Worm (Caenorhabditis elegans) whole organism, young adult: ENCODE results near the gene Y53F4B.5.

Source experiments
- B0019.2 ChIP-seq: fragments of 200-800 bp; sonication (Bioruptor generic); conservative IDR thresholded peaks from 2 replicates; pipeline ENCODE4 v1.3.6; 2022; ENCODE audit warnings: missing genetic modification reagents, missing genetic modification characterization, missing compliant biosample characterization
- B0035.1 ChIP-seq: sonication (generic microtip); optimal IDR thresholded peaks from 2 replicates; lab custom pipeline; 2016; ENCODE audit warnings: missing genetic modification characterization, mild to moderate bottlenecking, missing compliant biosample characterization, missing genotype, missing genetic modification reagents
- B0336.3 ChIP-seq: fragments of 200-800 bp; sonication (Bioruptor generic); IDR thresholded peaks from 2 replicates; pipeline ENCODE4 v1.3.6; 2022; ENCODE audit warnings: missing genetic modification characterization, missing compliant biosample characterization
- D2030.7 ChIP-seq: fragments of 200-800 bp; sonication (Bioruptor generic); IDR thresholded peaks from 2 replicates; pipeline ENCODE4 v1.3.6; 2022; ENCODE audit warnings: missing genetic modification reagents, missing genetic modification characterization, missing compliant biosample characterization
- F33H1.4 ChIP-seq: fragments of 200-800 bp; sonication (Bioruptor generic); IDR thresholded peaks from 2 replicates; pipeline ENCODE4 v1.3.6; 2022; ENCODE audit warnings: missing genetic modification reagents, missing genetic modification characterization, missing compliant biosample characterization
- F37B4.10 ChIP-seq: fragments of 200-800 bp; sonication (Bioruptor generic); IDR thresholded peaks from 2 replicates; pipeline ENCODE4 v1.3.6; 2022; ENCODE audit warnings: missing genetic modification characterization, missing compliant biosample characterization
- F49E8.2 ChIP-seq: sonication (generic microtip); optimal IDR thresholded peaks from 3 replicates; lab custom pipeline; 2017; ENCODE audit warnings: missing genetic modification characterization, mild to moderate bottlenecking, missing compliant biosample characterization, antibody characterized with exemption, moderate library complexity; ENCODE audit not compliant: insufficient read depth
- F55B11.4 ChIP-seq: sonication (generic microtip); optimal IDR thresholded peaks from 2 replicates; lab custom pipeline; 2016; ENCODE audit warnings: missing compliant biosample characterization, missing genetic modification characterization, borderline replicate concordance; ENCODE audit not compliant: insufficient read depth
- K11D2.4 ChIP-seq: fragments of 200-800 bp; sonication (Bioruptor generic); IDR thresholded peaks from 2 replicates; pipeline ENCODE4 v1.3.6; 2022; ENCODE audit warnings: missing genetic modification reagents, missing genetic modification characterization, missing compliant biosample characterization
- K12H6.12 ChIP-seq: fragments of 200-800 bp; sonication (Bioruptor generic); optimal IDR thresholded peaks from 2 replicates; lab custom pipeline; 2018; ENCODE audit warnings: mild to moderate bottlenecking, missing genetic modification characterization, missing compliant biosample characterization
- ama-1 ChIP-seq, 3 experiments: fragments of 150-350 bp in 1 of 3; sonication (generic microtip) in 2 of 3; optimal IDR thresholded peaks; 2 replicates each; lab custom pipeline; 2014 to 2018; ENCODE audit warnings: missing biosample characterization in 2 of 3, missing genetic modification characterization in 2 of 3, missing genetic modification reagents in 2 of 3
- athp-1 ChIP-seq: sonication (generic microtip); optimal IDR thresholded peaks from 2 replicates; lab custom pipeline; 2017; ENCODE audit warnings: mild to moderate bottlenecking, missing genetic modification characterization, missing compliant biosample characterization
- bed-1 ChIP-seq: fragments of 200-800 bp; sonication (Bioruptor generic); IDR thresholded peaks from 2 replicates; pipeline ENCODE4 v1.3.6; 2022; ENCODE audit warnings: missing genetic modification reagents, missing genetic modification characterization, missing compliant biosample characterization
- cebp-1 ChIP-seq, 2 experiments: fragments of 200-800 bp in 1 of 2; sonication (Bioruptor generic) in 1 of 2; sonication (generic microtip) in 1 of 2; IDR thresholded peaks in 1 of 2; optimal IDR thresholded peaks in 1 of 2; 2 replicates each; pipeline versions ENCODE4 v1.3.6 to Lab custom; 2017 to 2022; ENCODE audit warnings: missing compliant biosample characterization in 2 of 2, missing genetic modification characterization in 2 of 2, mild to moderate bottlenecking in 1 of 2, missing genetic modification reagents in 1 of 2, moderate library complexity in 1 of 2
- ceh-27 ChIP-seq: fragments of 200-800 bp; sonication (Bioruptor generic); optimal IDR thresholded peaks from 2 replicates; lab custom pipeline; 2018; ENCODE audit warnings: mild to moderate bottlenecking, missing genetic modification characterization, moderate library complexity, missing compliant biosample characterization
- ceh-91 ChIP-seq: fragments of 200-800 bp; sonication (Bioruptor generic); IDR thresholded peaks from 2 replicates; pipeline ENCODE4 v1.3.6; 2022; ENCODE audit warnings: missing genetic modification reagents, missing genetic modification characterization, missing compliant biosample characterization
- dpl-1 ChIP-seq: fragments of 150-350 bp; optimal IDR thresholded peaks from 2 replicates; lab custom pipeline; 2014; ENCODE audit warnings: missing biosample characterization, missing genetic modification reagents, missing genetic modification characterization
- efl-1 ChIP-seq: fragments of 150-350 bp; optimal IDR thresholded peaks from 2 replicates; lab custom pipeline; 2014; ENCODE audit warnings: missing biosample characterization, missing genetic modification reagents, missing genetic modification characterization
- egl-44 ChIP-seq: fragments of 200-800 bp; sonication (Bioruptor generic); IDR thresholded peaks from 2 replicates; pipeline ENCODE4 v1.3.6; 2022; ENCODE audit warnings: missing genetic modification reagents, missing genetic modification characterization, missing compliant biosample characterization
- hlh-12 ChIP-seq: sonication (generic microtip); optimal IDR thresholded peaks from 2 replicates; lab custom pipeline; 2016; ENCODE audit warnings: missing genetic modification characterization, missing compliant biosample characterization
- hmg-1.2 ChIP-seq: fragments of 200-800 bp; sonication (Bioruptor generic); IDR thresholded peaks from 2 replicates; pipeline ENCODE4 v1.3.6; 2022; ENCODE audit warnings: missing genetic modification reagents, missing genetic modification characterization, missing compliant biosample characterization
- hmg-20 ChIP-seq: fragments of 200-800 bp; sonication (Bioruptor generic); IDR thresholded peaks from 2 replicates; pipeline ENCODE4 v1.3.6; 2022; ENCODE audit warnings: missing genetic modification reagents, missing genetic modification characterization, missing compliant biosample characterization
- hrde-1 ChIP-seq: sonication (generic microtip); optimal IDR thresholded peaks from 2 replicates; lab custom pipeline; 2016; ENCODE audit warnings: missing genetic modification characterization, mild to moderate bottlenecking, missing compliant biosample characterization, moderate library complexity, missing genotype, missing genetic modification reagents, borderline replicate concordance
- hsf-1 ChIP-seq: fragments of 200-800 bp; sonication (Bioruptor generic); IDR thresholded peaks from 2 replicates; pipeline ENCODE4 v1.3.6; 2022; ENCODE audit warnings: missing genetic modification reagents, missing genetic modification characterization, missing compliant biosample characterization
- let-526 ChIP-seq: fragments of 200-800 bp; sonication (Bioruptor generic); IDR thresholded peaks from 2 replicates; pipeline ENCODE4 v1.3.6; 2022; ENCODE audit warnings: missing genetic modification reagents, missing genetic modification characterization, missing compliant biosample characterization
- let-607 ChIP-seq, 2 experiments: fragments of 200-800 bp in 1 of 2; sonication (Bioruptor generic) in 1 of 2; sonication (generic microtip) in 1 of 2; optimal IDR thresholded peaks; 2 replicates each; lab custom pipeline; 2016 to 2018; ENCODE audit warnings: mild to moderate bottlenecking in 2 of 2, missing compliant biosample characterization in 2 of 2, missing genetic modification characterization in 2 of 2, moderate library complexity in 2 of 2, missing genotype in 1 of 2
- lin-40 ChIP-seq: sonication (generic microtip); optimal IDR thresholded peaks from 2 replicates; lab custom pipeline; 2016; ENCODE audit warnings: missing genetic modification characterization, mild to moderate bottlenecking, missing compliant biosample characterization, missing genotype, missing genetic modification reagents
- lin-54 ChIP-seq: fragments of 200-800 bp; sonication (Bioruptor generic); optimal IDR thresholded peaks from 2 replicates; lab custom pipeline; 2018; ENCODE audit warnings: mild to moderate bottlenecking, missing genetic modification characterization, missing compliant biosample characterization
- lsl-1 ChIP-seq: fragments of 200-800 bp; sonication (Bioruptor generic); optimal IDR thresholded peaks from 2 replicates; lab custom pipeline; 2018; ENCODE audit warnings: mild to moderate bottlenecking, missing genetic modification characterization, moderate library complexity, missing compliant biosample characterization
- mes-4 ChIP-seq: sonication (generic microtip); optimal IDR thresholded peaks from 2 replicates; lab custom pipeline; 2016; ENCODE audit warnings: missing genotype, missing genetic modification characterization, missing compliant biosample characterization
- nfyb-1 ChIP-seq: fragments of 200-800 bp; sonication (Bioruptor generic); IDR thresholded peaks from 2 replicates; pipeline ENCODE4 v1.3.6; 2022; ENCODE audit warnings: missing genetic modification reagents, missing genetic modification characterization, missing compliant biosample characterization
- nhr-27 ChIP-seq: fragments of 200-800 bp; sonication (Bioruptor generic); optimal IDR thresholded peaks from 2 replicates; lab custom pipeline; 2018; ENCODE audit warnings: mild to moderate bottlenecking, missing genetic modification characterization, moderate library complexity, missing compliant biosample characterization
- repo-1 ChIP-seq: sonication (generic microtip); optimal IDR thresholded peaks from 2 replicates; lab custom pipeline; 2017; ENCODE audit warnings: mild to moderate bottlenecking, missing genetic modification characterization, missing compliant biosample characterization
- tbx-9 ChIP-seq: sonication (generic microtip); optimal IDR thresholded peaks from 2 replicates; lab custom pipeline; 2016; ENCODE audit warnings: borderline replicate concordance, missing genetic modification characterization, inconsistent platforms, missing compliant biosample characterization
- ztf-18 ChIP-seq: sonication (generic microtip); optimal IDR thresholded peaks from 2 replicates; lab custom pipeline; 2016; ENCODE audit warnings: missing genotype, mild to moderate bottlenecking, missing genetic modification characterization, missing compliant biosample characterization
- ztf-22 ChIP-seq: fragments of 200-800 bp; sonication (Bioruptor generic); optimal IDR thresholded peaks from 2 replicates; lab custom pipeline; 2018; ENCODE audit warnings: mild to moderate bottlenecking, missing genetic modification characterization, moderate library complexity, missing compliant biosample characterization
- ztf-25 ChIP-seq: fragments of 200-800 bp; sonication (Bioruptor generic); IDR thresholded peaks from 2 replicates; pipeline ENCODE4 v1.3.6; 2022; ENCODE audit warnings: missing genetic modification reagents, missing genetic modification characterization, missing compliant biosample characterization
- ztf-28 ChIP-seq: fragments of 200-800 bp; sonication (Bioruptor generic); IDR thresholded peaks from 2 replicates; pipeline ENCODE4 v1.3.6; 2022; ENCODE audit warnings: missing genetic modification reagents, missing genetic modification characterization, missing compliant biosample characterization
- ztf-3 ChIP-seq: fragments of 200-800 bp; sonication (Bioruptor generic); optimal IDR thresholded peaks from 2 replicates; lab custom pipeline; 2018; ENCODE audit warnings: mild to moderate bottlenecking, missing genetic modification characterization, missing compliant biosample characterization
- ztf-6 ChIP-seq: fragments of 200-800 bp; sonication (Bioruptor generic); IDR thresholded peaks from 2 replicates; pipeline ENCODE4 v1.3.6; 2022; ENCODE audit warnings: missing genetic modification reagents, missing genetic modification characterization, missing compliant biosample characterization

Y53F4B.5 gene

ce11 chrII:15025599-15026164 is 41.9 kb upstream of the Y53F4B.5 start, which contains the start of gene cmtr-1 (continued):
- TF ChIP-seq let-526 (GFP tag; lab: Robert Waterston, UW) (0 out of 2 replicates have a peak, but pooled peaks have one; percentile 76), hlh-12 (no peak), ama-1 (optimal IDR thresholded peaks at IDR 0.05; lab: Kevin White, UChicago) (peak; percentile 77), ama-1 (GFP tag; optimal IDR thresholded peaks at IDR 0.05; lab: Kevin White, UChicago) (peak in 1 of 2 experiments; percentile 76), B0035.1 (tag; lab: Kevin White, UChicago) (peak; percentile 62), ztf-3 (GFP tag; lab: Kevin White, UChicago) (no peak)

- no peak for TF ChIP-seq cebp-1 (GFP tag; IDR thresholded peaks at IDR 0.05; lab: Robert Waterston, UW)
- no peak for TF ChIP-seq cebp-1 (tag; optimal IDR thresholded peaks at IDR 0.05; lab: Kevin White, UChicago)
- no peak for TF ChIP-seq let-607 (tag; optimal IDR thresholded peaks at IDR 0.05; lab: Kevin White, UChicago)
- peak; percentile 50 for TF ChIP-seq dpl-1 (GFP tag; lab: Kevin White, UChicago)
- no peak for TF ChIP-seq mes-4 (tag; lab: Kevin White, UChicago)
- no peak for TF ChIP-seq egl-44 (GFP tag; lab: Robert Waterston, UW)
- TF ChIP-seq K11D2.4 (GFP tag; lab: Robert Waterston, UW), result no peak
- no peak for TF ChIP-seq F37B4.10 (GFP tag; lab: Robert Waterston, UW)
- TF ChIP-seq F55B11.4, result no peak
- peak; percentile 65 for TF ChIP-seq F33H1.4 (GFP tag; lab: Robert Waterston, UW)
- TF ChIP-seq nhr-27 (tag; lab: Kevin White, UChicago), result no peak
- no peak for TF ChIP-seq ztf-18 (tag; lab: Kevin White, UChicago)
- no peak for TF ChIP-seq nfyb-1 (GFP tag; lab: Robert Waterston, UW)
- TF ChIP-seq hmg-20 (GFP tag; lab: Robert Waterston, UW), result no peak
- TF ChIP-seq ztf-6 (GFP tag; lab: Robert Waterston, UW), result no peak
- TF ChIP-seq lin-40 (tag; lab: Kevin White, UChicago), result no peak
- no peak for TF ChIP-seq hmg-1.2 (GFP tag; lab: Robert Waterston, UW)
- no peak for TF ChIP-seq hlh-12
- TF ChIP-seq ceh-91 (GFP tag; lab: Robert Waterston, UW), result peak; percentile 45; the same call in 1 of the 2 replicates
- no peak for TF ChIP-seq ztf-22 (GFP tag; lab: Kevin White, UChicago)
- TF ChIP-seq athp-1 (tag; lab: Kevin White, UChicago), result no peak
- no peak for TF ChIP-seq tbx-9 (tag; lab: Kevin White, UChicago)
- no peak for TF ChIP-seq repo-1 (tag; lab: Kevin White, UChicago)
- no peak for TF ChIP-seq bed-1
- TF ChIP-seq K12H6.12, result no peak
- TF ChIP-seq ceh-27, result no peak
- TF ChIP-seq ztf-28 (GFP tag; lab: Robert Waterston, UW), result no peak
- no peak for TF ChIP-seq hsf-1 (GFP tag; lab: Robert Waterston, UW)
- TF ChIP-seq F49E8.2 (tag; lab: Kevin White, UChicago), result no peak
- TF ChIP-seq B0019.2 (GFP tag; lab: Robert Waterston, UW), result no peak
- peak; percentile 50 for TF ChIP-seq lsl-1
- TF ChIP-seq D2030.7 (GFP tag; lab: Robert Waterston, UW), result peak; percentile 51; the same call in 1 of the 2 replicates
- TF ChIP-seq B0336.3, result no peak
- peak; percentile 65 for TF ChIP-seq lin-54 (GFP tag; lab: Kevin White, UChicago)
- peak; percentile 73 for TF ChIP-seq efl-1
- TF ChIP-seq hrde-1 (tag; lab: Kevin White, UChicago), result no peak
- TF ChIP-seq ztf-25, result no peak
- TF ChIP-seq ztf-3 (GFP tag; lab: Kevin White, UChicago), result no peak
Measured at ce11 chrII:15025100-15025499, 41.3 kb upstream of the Y53F4B.5 start.
